Worm (Caenorhabditis elegans) whole organism, L3 larva: ENCODE results near the gene polk-1.

Source experiments
- ceh-16 ChIP-seq: sonication (generic microtip); optimal IDR thresholded peaks from 2 replicates; lab custom pipeline; 2017; ENCODE audit warnings: missing biosample characterization, missing genetic modification characterization
- ceh-82 ChIP-seq: fragments of 150-350 bp; optimal IDR thresholded peaks from 2 replicates; lab custom pipeline; 2014; ENCODE audit warnings: missing biosample characterization, missing genetic modification characterization
- egl-27 ChIP-seq: sonication (generic microtip); optimal IDR thresholded peaks from 4 replicates; lab custom pipeline; 2017; ENCODE audit warnings: missing biosample characterization, missing genetic modification reagents, missing genetic modification characterization
- fkh-2 ChIP-seq: fragments of 150-350 bp; optimal IDR thresholded peaks from 2 replicates; lab custom pipeline; 2014; ENCODE audit warnings: missing biosample characterization, missing genetic modification reagents, missing genetic modification characterization
- hmg-11 ChIP-seq: sonication (generic microtip); optimal IDR thresholded peaks from 2 replicates; lab custom pipeline; 2016; ENCODE audit warnings: missing genetic modification characterization, missing compliant biosample characterization
- nhr-237 ChIP-seq: fragments of 150-350 bp; optimal IDR thresholded peaks from 2 replicates; lab custom pipeline; 2014; ENCODE audit warnings: missing biosample characterization, missing genetic modification characterization
- nhr-76 ChIP-seq: fragments of 150-350 bp; sonication (generic microtip); optimal IDR thresholded peaks from 5 replicates; lab custom pipeline; 2014; ENCODE audit warnings: missing biosample characterization, missing genetic modification characterization
- nhr-77 ChIP-seq: fragments of 150-350 bp; optimal IDR thresholded peaks from 2 replicates; lab custom pipeline; 2014; ENCODE audit warnings: missing biosample characterization, missing genetic modification characterization
- tbx-2 ChIP-seq: sonication (generic microtip); optimal IDR thresholded peaks from 2 replicates; lab custom pipeline; 2016; ENCODE audit warnings: mild to moderate bottlenecking, missing genetic modification characterization, missing compliant biosample characterization
- unc-39 ChIP-seq: sonication (generic microtip); optimal IDR thresholded peaks from 4 replicates; lab custom pipeline; 2017; ENCODE audit warnings: missing biosample characterization, missing genetic modification characterization
- unc-62 ChIP-seq: fragments of 150-350 bp; sonication (generic microtip); optimal IDR thresholded peaks from 4 replicates; lab custom pipeline; 2014; ENCODE audit warnings: missing biosample characterization, missing genetic modification reagents, missing genetic modification characterization

ce11 chrIII:8597770-8598169 is 30.6 kb downstream of the polk-1 start, which contains the start of gene ztf-30:
- no peak for TF ChIP-seq egl-27 (tag; lab: Kevin White, UChicago)
- no peak for TF ChIP-seq ceh-82 (tag; lab: Kevin White, UChicago)
- TF ChIP-seq unc-62 (GFP tag; lab: Kevin White, UChicago), result no peak
- TF ChIP-seq fkh-2, result no peak
- TF ChIP-seq nhr-237 (tag; lab: Kevin White, UChicago), result no peak
- TF ChIP-seq nhr-76, result no peak
- no peak for TF ChIP-seq ceh-16 (tag; lab: Kevin White, UChicago)
- TF ChIP-seq hmg-11 (tag; lab: Kevin White, UChicago), result no peak
- no peak for TF ChIP-seq nhr-77 (tag; lab: Kevin White, UChicago)
- no peak for TF ChIP-seq tbx-2 (tag; lab: Kevin White, UChicago)
- TF ChIP-seq unc-39 (tag; lab: Kevin White, UChicago), result no peak
